Worm (Caenorhabditis elegans) whole organism, young adult: ENCODE data around the gene F28D1.6.

ENCODE experiments used
- D2030.7 ChIP-seq: fragments of 200-800 bp; sonication (Bioruptor generic); IDR thresholded peaks from 2 replicates; pipeline ENCODE4 v1.3.6; 2022; ENCODE audit warnings: missing genetic modification reagents, missing genetic modification characterization, missing compliant biosample characterization
- F23B12.7 ChIP-seq: sonication (generic microtip); optimal IDR thresholded peaks from 2 replicates; lab custom pipeline; 2017; ENCODE audit warnings: missing genetic modification characterization, mild to moderate bottlenecking, missing compliant biosample characterization, antibody characterized with exemption, moderate library complexity; ENCODE audit not compliant: insufficient read depth
- F57A8.1 ChIP-seq: fragments of 200-800 bp; sonication (Bioruptor generic); optimal IDR thresholded peaks from 2 replicates; lab custom pipeline; 2018; ENCODE audit warnings: mild to moderate bottlenecking, missing genetic modification characterization, moderate library complexity, missing compliant biosample characterization
- K12H6.12 ChIP-seq: fragments of 200-800 bp; sonication (Bioruptor generic); optimal IDR thresholded peaks from 2 replicates; lab custom pipeline; 2018; ENCODE audit warnings: mild to moderate bottlenecking, missing genetic modification characterization, missing compliant biosample characterization
- T07F8.4 ChIP-seq: sonication (generic microtip); optimal IDR thresholded peaks from 2 replicates; lab custom pipeline; 2016; ENCODE audit warnings: mild to moderate bottlenecking, missing genetic modification characterization, moderate library complexity, missing compliant biosample characterization
- ama-1 ChIP-seq, 3 experiments: fragments of 150-350 bp in 1 of 3; sonication (generic microtip) in 2 of 3; optimal IDR thresholded peaks; 2 replicates each; lab custom pipeline; 2014 to 2018; ENCODE audit warnings: missing biosample characterization in 2 of 3, missing genetic modification characterization in 2 of 3, missing genetic modification reagents in 2 of 3
- ets-4 ChIP-seq: fragments of 200-800 bp; sonication (Bioruptor generic); optimal IDR thresholded peaks from 2 replicates; lab custom pipeline; 2018; ENCODE audit warnings: mild to moderate bottlenecking, missing genetic modification characterization, missing compliant biosample characterization
- hmg-1.2 ChIP-seq: fragments of 200-800 bp; sonication (Bioruptor generic); IDR thresholded peaks from 2 replicates; pipeline ENCODE4 v1.3.6; 2022; ENCODE audit warnings: missing genetic modification reagents, missing genetic modification characterization, missing compliant biosample characterization
- nhr-80 ChIP-seq: sonication (generic microtip); optimal IDR thresholded peaks from 2 replicates; lab custom pipeline; 2016; ENCODE audit warnings: missing genetic modification characterization, missing compliant biosample characterization
- unc-62 ChIP-seq: fragments of 150-350 bp; optimal IDR thresholded peaks from 2 replicates; lab custom pipeline; 2014; ENCODE audit warnings: missing biosample characterization, missing genetic modification reagents, missing genetic modification characterization

DNA sequence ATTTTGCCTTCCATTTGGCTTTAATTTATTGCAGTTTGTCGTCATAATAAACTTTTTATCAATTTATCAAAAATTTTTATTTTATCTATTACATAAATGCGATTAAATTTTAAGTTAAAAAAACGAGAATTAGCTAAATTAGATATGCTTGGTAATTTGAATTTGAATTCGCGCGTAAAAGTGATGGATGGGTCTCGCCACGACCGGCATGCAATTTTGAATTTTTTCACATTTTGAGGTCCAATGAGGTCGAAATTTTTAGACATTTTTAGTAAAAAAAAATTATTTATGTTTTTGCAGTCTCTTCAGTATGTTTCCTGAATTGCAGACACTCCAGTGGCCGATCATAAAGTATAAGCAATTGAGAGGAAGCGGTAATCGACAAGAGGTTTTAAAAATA is 23.7 kb upstream of the F28D1.6 start, which contains the start of gene dsb-1:
- TF ChIP-seq F57A8.1 (GFP tag; lab: Kevin White, UChicago) (no peak), D2030.7 (GFP tag; lab: Robert Waterston, UW) (no peak), unc-62 (no peak), F23B12.7 (tag; lab: Kevin White, UChicago) (no peak), ama-1 (optimal IDR thresholded peaks at IDR 0.05; lab: Kevin White, UChicago) (no peak), ama-1 (GFP tag; optimal IDR thresholded peaks at IDR 0.05; lab: Kevin White, UChicago) (no peak), hmg-1.2 (GFP tag; lab: Robert Waterston, UW) (no peak), ets-4 (GFP tag; lab: Kevin White, UChicago) (no peak), T07F8.4 (tag; lab: Kevin White, UChicago) (no peak), nhr-80 (tag; lab: Kevin White, UChicago) (no peak), K12H6.12 (tag; lab: Kevin White, UChicago) (no peak)
